Worm (Caenorhabditis elegans) whole organism, L2 larva: ENCODE results near the gene ZC21.10.

Experiments
- aly-2 ChIP-seq: fragments of 150-350 bp; optimal IDR thresholded peaks from 2 replicates; lab custom pipeline; 2014; ENCODE audit warnings: missing biosample characterization, missing genetic modification characterization
- nhr-23 ChIP-seq: fragments of 150-350 bp; optimal IDR thresholded peaks from 2 replicates; lab custom pipeline; 2014; ENCODE audit warnings: missing biosample characterization, missing genetic modification reagents, missing genetic modification characterization
- snpc-4 ChIP-seq: fragments of 150-350 bp; optimal IDR thresholded peaks from 2 replicates; lab custom pipeline; 2014; ENCODE audit warnings: missing biosample characterization, missing genetic modification characterization

DNA sequence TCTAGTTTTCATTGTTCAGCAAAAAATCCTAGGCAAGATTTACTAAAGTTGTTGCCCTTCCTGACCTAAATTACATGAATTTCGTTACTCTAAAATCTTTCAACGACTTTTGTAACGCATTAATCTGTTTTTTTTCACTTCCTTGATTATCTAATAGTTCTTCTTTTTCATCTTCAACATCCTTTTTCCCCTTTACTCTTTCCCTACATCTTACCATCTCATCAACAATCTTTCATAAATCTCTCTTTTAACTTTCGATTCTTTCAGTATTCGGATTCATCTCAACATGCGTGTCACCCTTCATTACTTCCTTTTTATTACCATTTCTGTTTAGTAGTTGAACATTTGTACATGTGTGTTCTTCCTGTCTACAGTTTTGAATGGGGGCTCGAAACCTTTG is 44.0 kb downstream of the ZC21.10 start:
- no peak for TF ChIP-seq snpc-4 (tag; lab: Kevin White, UChicago)
- no peak for TF ChIP-seq nhr-23 (tag; lab: Kevin White, UChicago)
- TF ChIP-seq aly-2 (tag; lab: Kevin White, UChicago): no peak
